Fruit fly (Drosophila melanogaster) whole organism, embryonic: ENCODE results near the gene CG5968.

Experiments
- Abd-B ChIP-seq: fragments of 200-800 bp; sonication (Bioruptor generic); optimal IDR thresholded peaks from 2 replicates; lab custom pipeline; 2018; ENCODE audit warnings: missing biosample characterization, mild to moderate bottlenecking, missing genetic modification characterization, moderate library complexity
- Ada2b ChIP-seq: fragments of 200-800 bp; sonication (Bioruptor generic); IDR thresholded peaks from 2 replicates; pipeline ENCODE4 v1.3.6; 2022; ENCODE audit warnings: missing biosample characterization, missing genetic modification characterization
- Atf3 ChIP-seq: fragments of 200-800 bp; sonication (Bioruptor generic); optimal IDR thresholded peaks from 3 replicates; lab custom pipeline; 2016; ENCODE audit warnings: missing biosample characterization, missing genetic modification characterization
- BtbVII ChIP-seq: fragments of 200-800 bp; sonication (Bioruptor generic); optimal IDR thresholded peaks from 3 replicates; lab custom pipeline; 2017; ENCODE audit warnings: missing biosample characterization, mild to moderate bottlenecking, missing genetic modification characterization
- CG10462 ChIP-seq: fragments of 200-800 bp; sonication (Bioruptor generic); optimal IDR thresholded peaks from 2 replicates; lab custom pipeline; 2016; ENCODE audit warnings: missing biosample characterization, missing genetic modification characterization
- CG11093 ChIP-seq: fragments of 200-800 bp; sonication (Bioruptor generic); IDR thresholded peaks from 3 replicates; pipeline ENCODE4 v1.3.6; 2022; ENCODE audit warnings: missing biosample characterization, missing genetic modification characterization
- CG11695 ChIP-seq: fragments of 200-800 bp; sonication (Bioruptor generic); IDR thresholded peaks from 3 replicates; pipeline ENCODE4 v1.3.6; 2022; ENCODE audit warnings: missing biosample characterization, missing genetic modification characterization
- CG12071 ChIP-seq: fragments of 200-800 bp; sonication (Bioruptor generic); optimal IDR thresholded peaks from 3 replicates; lab custom pipeline; 2018; ENCODE audit warnings: missing biosample characterization, mild to moderate bottlenecking, missing genetic modification characterization
- CG12744 ChIP-seq: fragments of 200-800 bp; sonication (Bioruptor generic); optimal IDR thresholded peaks from 2 replicates; lab custom pipeline; 2016; ENCODE audit warnings: missing biosample characterization, missing genetic modification characterization
- CG13123 ChIP-seq: fragments of 200-800 bp; sonication (Bioruptor generic); optimal IDR thresholded peaks from 2 replicates; lab custom pipeline; 2016; ENCODE audit warnings: missing biosample characterization, missing genetic modification characterization
- CG13424 ChIP-seq: fragments of 200-800 bp; sonication (Bioruptor generic); optimal IDR thresholded peaks from 2 replicates; lab custom pipeline; 2019; ENCODE audit warnings: missing biosample characterization, mild to moderate bottlenecking, missing genetic modification characterization, moderate library complexity
- CG13775 ChIP-seq: fragments of 200-800 bp; sonication (Bioruptor generic); optimal IDR thresholded peaks from 3 replicates; lab custom pipeline; 2017; ENCODE audit warnings: missing biosample characterization, mild to moderate bottlenecking, missing genetic modification characterization
- CG14667 ChIP-seq: fragments of 200-800 bp; sonication (Bioruptor generic); IDR thresholded peaks from 2 replicates; pipeline ENCODE4 v1.3.6; 2022; ENCODE audit warnings: missing biosample characterization, missing genetic modification characterization
- CG15073 ChIP-seq: fragments of 200-800 bp; sonication (Bioruptor generic); optimal IDR thresholded peaks from 2 replicates; lab custom pipeline; 2016; ENCODE audit warnings: missing biosample characterization, missing genetic modification characterization
- CG15479 ChIP-seq: fragments of 200-800 bp; sonication (Bioruptor generic); optimal IDR thresholded peaks from 3 replicates; lab custom pipeline; 2019; ENCODE audit warnings: missing biosample characterization, mild to moderate bottlenecking, missing genetic modification characterization, moderate library complexity
- CG16863 ChIP-seq: fragments of 200-800 bp; sonication (Bioruptor generic); optimal IDR thresholded peaks from 3 replicates; lab custom pipeline; 2016; ENCODE audit warnings: missing biosample characterization, missing genetic modification characterization
- CG17361 ChIP-seq: fragments of 200-800 bp; sonication (Bioruptor generic); IDR thresholded peaks from 3 replicates; pipeline ENCODE4 v1.3.6; 2022; ENCODE audit warnings: missing biosample characterization, missing genetic modification characterization
- CG17802 ChIP-seq: fragments of 200-800 bp; sonication (Bioruptor generic); optimal IDR thresholded peaks from 2 replicates; lab custom pipeline; 2018; ENCODE audit warnings: missing biosample characterization, mild to moderate bottlenecking, missing genetic modification characterization, moderate library complexity
- CG3065 ChIP-seq: fragments of 200-800 bp; sonication (Bioruptor generic); optimal IDR thresholded peaks from 2 replicates; lab custom pipeline; 2016; ENCODE audit warnings: missing biosample characterization, missing genetic modification characterization
- CG31365 ChIP-seq: fragments of 200-800 bp; sonication (Bioruptor generic); optimal IDR thresholded peaks from 2 replicates; lab custom pipeline; 2018; ENCODE audit warnings: missing biosample characterization, mild to moderate bottlenecking, missing genetic modification characterization
- CG31441 ChIP-seq: fragments of 200-800 bp; sonication (Bioruptor generic); IDR thresholded peaks from 2 replicates; pipeline ENCODE4 v1.3.6; 2022; ENCODE audit warnings: missing biosample characterization, missing genetic modification characterization
- CG6254 ChIP-seq: fragments of 200-800 bp; sonication (Bioruptor generic); optimal IDR thresholded peaks from 3 replicates; lab custom pipeline; 2017; ENCODE audit warnings: mild to moderate bottlenecking, missing biosample characterization, missing genetic modification reagents, missing genetic modification characterization
- CG9727 ChIP-seq: fragments of 200-800 bp; sonication (Bioruptor generic); optimal IDR thresholded peaks from 3 replicates; lab custom pipeline; 2017; ENCODE audit warnings: missing biosample characterization, mild to moderate bottlenecking, missing genetic modification characterization
- CHES-1-like ChIP-seq: fragments of 200-800 bp; sonication (Bioruptor generic); optimal IDR thresholded peaks from 2 replicates; lab custom pipeline; 2016; ENCODE audit warnings: missing biosample characterization, missing genetic modification characterization
- Eip74EF ChIP-seq, 2 experiments: fragments of 200-800 bp in 1 of 2; fragments of >200 bp in 1 of 2; sonication (Bioruptor generic) in 1 of 2; optimal IDR thresholded peaks; 2 replicates each; lab custom pipeline; 2017 to 2019; ENCODE audit warnings: missing biosample characterization in 2 of 2, missing genetic modification characterization in 2 of 2, mild to moderate bottlenecking in 1 of 2, moderate library complexity in 1 of 2
- HHEX ChIP-seq: fragments of 200-800 bp; sonication (Bioruptor generic); optimal IDR thresholded peaks from 3 replicates; lab custom pipeline; 2017; ENCODE audit warnings: missing biosample characterization, mild to moderate bottlenecking, missing genetic modification characterization, missing genetic modification reagents
- HLH3B ChIP-seq: fragments of 200-800 bp; sonication (Bioruptor generic); IDR thresholded peaks from 2 replicates; pipeline ENCODE4 v1.3.6; 2022; ENCODE audit warnings: missing biosample characterization, missing genetic modification characterization
- MESR4 ChIP-seq: fragments of 200-800 bp; sonication (Bioruptor generic); optimal IDR thresholded peaks from 2 replicates; lab custom pipeline; 2018; ENCODE audit warnings: missing biosample characterization, mild to moderate bottlenecking, missing genetic modification characterization, moderate library complexity
- Nf-YC ChIP-seq: fragments of 200-800 bp; optimal IDR thresholded peaks from 3 replicates; lab custom pipeline; 2019; ENCODE audit warnings: missing biosample characterization, mild to moderate bottlenecking, missing genetic modification characterization, moderate library complexity
- Oaz ChIP-seq: fragments of 200-800 bp; sonication (Bioruptor generic); IDR thresholded peaks from 2 replicates; pipeline ENCODE4 v1.3.6; 2022; ENCODE audit warnings: missing biosample characterization, missing genetic modification characterization
- Oli ChIP-seq: fragments of 200-800 bp; sonication (Bioruptor generic); optimal IDR thresholded peaks from 2 replicates; lab custom pipeline; 2018; ENCODE audit warnings: missing biosample characterization, mild to moderate bottlenecking, missing genetic modification characterization, moderate library complexity
- Opbp ChIP-seq: fragments of 200-800 bp; sonication (Bioruptor generic); IDR thresholded peaks from 3 replicates; pipeline ENCODE4 v1.3.6; 2022; ENCODE audit warnings: missing biosample characterization, missing genetic modification characterization; ENCODE audit not compliant: partially characterized antibody
- Rx ChIP-seq: fragments of 200-800 bp; sonication (Bioruptor generic); IDR thresholded peaks from 2 replicates; pipeline ENCODE4 v1.3.6; 2022; ENCODE audit warnings: missing biosample characterization, missing genetic modification characterization
- Ssrp ChIP-seq: fragments of 200-800 bp; sonication (Bioruptor generic); optimal IDR thresholded peaks from 2 replicates; lab custom pipeline; 2018; ENCODE audit warnings: missing biosample characterization, mild to moderate bottlenecking, missing genetic modification characterization, moderate library complexity
- Stat92E ChIP-seq, 3 experiments: fragments of >200 bp in 2 of 3; fragments of 200-800 bp in 1 of 3; sonication (Bioruptor generic) in 1 of 3; optimal IDR thresholded peaks; 2 replicates each; lab custom pipeline; 2017 to 2019; ENCODE audit warnings: missing biosample characterization in 3 of 3, missing genetic modification characterization in 3 of 3, mild to moderate bottlenecking in 1 of 3, moderate library complexity in 1 of 3
- Xrp1 ChIP-seq: fragments of 200-800 bp; sonication (Bioruptor generic); IDR thresholded peaks from 2 replicates; pipeline ENCODE4 v1.3.6; 2022; ENCODE audit warnings: missing biosample characterization, missing genetic modification characterization
- ab ChIP-seq: fragments of 200-800 bp; sonication (Bioruptor generic); optimal IDR thresholded peaks from 2 replicates; lab custom pipeline; 2016; ENCODE audit warnings: missing biosample characterization, missing genetic modification characterization
- ac ChIP-seq: fragments of 200-800 bp; sonication (Bioruptor generic); optimal IDR thresholded peaks from 3 replicates; lab custom pipeline; 2017; ENCODE audit warnings: missing biosample characterization, mild to moderate bottlenecking, missing genetic modification characterization
- dan ChIP-seq: fragments of 200-800 bp; sonication (Bioruptor generic); IDR thresholded peaks from 2 replicates; pipeline ENCODE4 v1.3.6; 2022; ENCODE audit warnings: missing biosample characterization, missing genetic modification characterization
- disco-r ChIP-seq: fragments of 200-800 bp; sonication (Bioruptor generic); optimal IDR thresholded peaks from 2 replicates; lab custom pipeline; 2016; ENCODE audit warnings: missing biosample characterization, missing genetic modification characterization
- gsb ChIP-seq: fragments of 200-800 bp; sonication (Bioruptor generic); IDR thresholded peaks from 2 replicates; pipeline ENCODE4 v1.3.6; 2022; ENCODE audit warnings: missing biosample characterization, missing genetic modification characterization
- h ChIP-seq: fragments of >200 bp; optimal IDR thresholded peaks from 2 replicates; lab custom pipeline; 2017
- jigr1 ChIP-seq: fragments of 200-800 bp; sonication (Bioruptor generic); IDR thresholded peaks from 3 replicates; pipeline ENCODE4 v1.3.6; 2022; ENCODE audit warnings: missing biosample characterization, missing genetic modification characterization
- org-1 ChIP-seq: fragments of 200-800 bp; sonication (Bioruptor generic); optimal IDR thresholded peaks from 2 replicates; lab custom pipeline; 2017; ENCODE audit warnings: missing biosample characterization, missing genetic modification characterization
- otp ChIP-seq: fragments of 200-800 bp; sonication (Bioruptor generic); IDR thresholded peaks from 3 replicates; pipeline ENCODE4, ENCODE4 v1.3.6; 2022; ENCODE audit warnings: missing biosample characterization, missing genetic modification characterization
- salm ChIP-seq: fragments of 200-800 bp; sonication (Bioruptor generic); optimal IDR thresholded peaks from 2 replicates; lab custom pipeline; 2018; ENCODE audit warnings: missing biosample characterization, mild to moderate bottlenecking, missing genetic modification characterization
- sr ChIP-seq: fragments of 200-800 bp; sonication (Bioruptor generic); IDR thresholded peaks from 3 replicates; pipeline ENCODE4 v1.3.6; 2022; ENCODE audit warnings: missing biosample characterization, missing genetic modification characterization
- tll ChIP-seq, 2 experiments: fragments of 200-800 bp in 1 of 2; fragments of >200 bp in 1 of 2; sonication (Bioruptor generic) in 1 of 2; optimal IDR thresholded peaks; 2 replicates each; lab custom pipeline; 2017 to 2019; ENCODE audit warnings: missing biosample characterization in 2 of 2, missing genetic modification characterization in 2 of 2, mild to moderate bottlenecking in 1 of 2, moderate library complexity in 1 of 2
- tup ChIP-seq: fragments of 200-800 bp; sonication (Bioruptor generic); optimal IDR thresholded peaks from 2 replicates; lab custom pipeline; 2016; ENCODE audit warnings: missing biosample characterization, mild to moderate bottlenecking, missing genetic modification characterization, moderate library complexity

The CG5968 gene

dm6 chr2L:16532702-16533385 lies 16.9 kb downstream of the CG5968 start, which contains the start of gene CG5953 (continued):
- TF ChIP-seq salm (peak; percentile 96), CG11093 (GFP tag; lab: Robert Waterston, UW) (peak; percentile 97), CG31441 (GFP tag; lab: Robert Waterston, UW) (peak; percentile 93), Atf3 (GFP tag; lab: Kevin White, UChicago) (peak; percentile 89), otp (GFP tag; lab: Robert Waterston, UW) (peak; percentile 82), Nf-YC (tag; lab: Kevin White, UChicago) (peak; percentile 88), Xrp1 (GFP tag; lab: Robert Waterston, UW) (peak; percentile 98), Oaz (GFP tag; lab: Robert Waterston, UW) (peak; percentile 91), CG13775 (GFP tag; lab: Kevin White, UChicago) (peak; percentile 94), CG6254 (peak; percentile 95), Ssrp (tag; lab: Kevin White, UChicago) (peak; percentile 96), Abd-B (GFP tag; lab: Kevin White, UChicago) (peak; percentile 92), org-1 (peak; percentile 95), h (lab: Kevin White, UChicago) (no peak), CG10462 (GFP tag; lab: Kevin White, UChicago) (peak; percentile 85), Rx (peak; percentile 93), HHEX (peak; percentile 97), gsb (peak; percentile 90), CHES-1-like (GFP tag; lab: Kevin White, UChicago) (peak; percentile 91), CG13424 (tag; lab: Kevin White, UChicago) (peak; percentile 98), Oli (tag; lab: Kevin White, UChicago) (peak; percentile 98), CG13123 (peak; percentile 85), CG31365 (tag; lab: Kevin White, UChicago) (peak; percentile 84), sr (GFP tag; lab: Robert Waterston, UW) (peak; percentile 32; the same call in 1 of the 3 replicates), jigr1 (GFP tag; lab: Robert Waterston, UW) (peak; percentile 84), disco-r (GFP tag; lab: Kevin White, UChicago) (peak; percentile 90), CG17361 (peak; percentile 94), HLH3B (GFP tag; lab: Robert Waterston, UW) (peak; percentile 97), MESR4 (GFP tag; lab: Kevin White, UChicago) (peak; percentile 43), Opbp (peak; percentile 63; the same call in 2 of the 3 replicates), CG17802 (tag; lab: Kevin White, UChicago) (peak; percentile 87), CG16863 (peak; percentile 93), tup (GFP tag; lab: Kevin White, UChicago) (peak; percentile 88), CG12744 (GFP tag; lab: Kevin White, UChicago) (peak; percentile 91), Stat92E (GFP tag; optimal IDR thresholded peaks at IDR 0.05; lab: Kevin White, UChicago) (peak in 1 of 3 experiments; percentile 96), CG15479 (GFP tag; lab: Kevin White, UChicago) (peak; percentile 67), ac (GFP tag; lab: Kevin White, UChicago) (peak; percentile 83), tll (GFP tag; optimal IDR thresholded peaks at IDR 0.05; lab: Kevin White, UChicago) (peak in 1 of 2 experiments; percentile 24), dan (GFP tag; lab: Robert Waterston, UW) (peak; percentile 82; the same call in 1 of the 2 replicates), Eip74EF (GFP tag; optimal IDR thresholded peaks at IDR 0.05; lab: Kevin White, UChicago) (peak in 1 of 2 experiments; percentile 97), CG12071 (peak; percentile 93), CG11695 (GFP tag; lab: Robert Waterston, UW) (peak; percentile 97), CG15073 (peak; percentile 68), Ada2b (GFP tag; lab: Robert Waterston, UW) (peak; percentile 98), ab (peak; percentile 83), CG3065 (GFP tag; lab: Kevin White, UChicago) (peak; percentile 77), CG9727 (peak; percentile 97), CG14667 (GFP tag; lab: Robert Waterston, UW) (peak; percentile 96), BtbVII (peak; percentile 97)
